Worm (Caenorhabditis elegans) whole organism, young adult: Measurements from ENCODE around the gene spp-20.

Source experiments
- B0336.3 ChIP-seq: fragments of 200-800 bp; sonication (Bioruptor generic); IDR thresholded peaks from 2 replicates; pipeline ENCODE4 v1.3.6; 2022; ENCODE audit warnings: missing genetic modification characterization, missing compliant biosample characterization
- F33H1.4 ChIP-seq: fragments of 200-800 bp; sonication (Bioruptor generic); IDR thresholded peaks from 2 replicates; pipeline ENCODE4 v1.3.6; 2022; ENCODE audit warnings: missing genetic modification reagents, missing genetic modification characterization, missing compliant biosample characterization
- F55B11.4 ChIP-seq: sonication (generic microtip); optimal IDR thresholded peaks from 2 replicates; lab custom pipeline; 2016; ENCODE audit warnings: missing compliant biosample characterization, missing genetic modification characterization, borderline replicate concordance; ENCODE audit not compliant: insufficient read depth
- F57A8.1 ChIP-seq: fragments of 200-800 bp; sonication (Bioruptor generic); optimal IDR thresholded peaks from 2 replicates; lab custom pipeline; 2018; ENCODE audit warnings: mild to moderate bottlenecking, missing genetic modification characterization, moderate library complexity, missing compliant biosample characterization
- K11D2.4 ChIP-seq: fragments of 200-800 bp; sonication (Bioruptor generic); IDR thresholded peaks from 2 replicates; pipeline ENCODE4 v1.3.6; 2022; ENCODE audit warnings: missing genetic modification reagents, missing genetic modification characterization, missing compliant biosample characterization
- Y67H2A.10 ChIP-seq: fragments of 200-800 bp; sonication (Bioruptor generic); conservative IDR thresholded peaks from 2 replicates; pipeline ENCODE4 v1.3.6; 2022; ENCODE audit warnings: missing genetic modification reagents, missing genetic modification characterization, missing compliant biosample characterization
- ZK185.1 ChIP-seq: sonication (generic microtip); optimal IDR thresholded peaks from 2 replicates; lab custom pipeline; 2016; ENCODE audit warnings: mild to moderate bottlenecking, missing genetic modification characterization, missing compliant biosample characterization; ENCODE audit not compliant: poor library complexity, severe bottlenecking
- attf-6 ChIP-seq: fragments of 200-800 bp; sonication (Bioruptor generic); IDR thresholded peaks from 2 replicates; pipeline ENCODE4 v1.3.6; 2022; ENCODE audit warnings: missing genetic modification reagents, missing genetic modification characterization, missing compliant biosample characterization
- bed-1 ChIP-seq: fragments of 200-800 bp; sonication (Bioruptor generic); IDR thresholded peaks from 2 replicates; pipeline ENCODE4 v1.3.6; 2022; ENCODE audit warnings: missing genetic modification reagents, missing genetic modification characterization, missing compliant biosample characterization
- cebp-1 ChIP-seq, 2 experiments: fragments of 200-800 bp in 1 of 2; sonication (Bioruptor generic) in 1 of 2; sonication (generic microtip) in 1 of 2; IDR thresholded peaks in 1 of 2; optimal IDR thresholded peaks in 1 of 2; 2 replicates each; pipeline versions ENCODE4 v1.3.6 to Lab custom; 2017 to 2022; ENCODE audit warnings: missing compliant biosample characterization in 2 of 2, missing genetic modification characterization in 2 of 2, mild to moderate bottlenecking in 1 of 2, missing genetic modification reagents in 1 of 2, moderate library complexity in 1 of 2
- ceh-40 ChIP-seq: fragments of 200-800 bp; sonication (Bioruptor generic); IDR thresholded peaks from 2 replicates; pipeline ENCODE4 v1.3.6; 2022; ENCODE audit warnings: missing genetic modification characterization, missing compliant biosample characterization
- chd-7 ChIP-seq: sonication (generic microtip); optimal IDR thresholded peaks from 2 replicates; lab custom pipeline; 2016; ENCODE audit warnings: mild to moderate bottlenecking, missing genetic modification characterization, moderate library complexity, missing compliant biosample characterization
- efl-1 ChIP-seq: fragments of 150-350 bp; optimal IDR thresholded peaks from 2 replicates; lab custom pipeline; 2014; ENCODE audit warnings: missing biosample characterization, missing genetic modification reagents, missing genetic modification characterization
- egrh-3 ChIP-seq: fragments of 200-800 bp; sonication (Bioruptor generic); IDR thresholded peaks from 2 replicates; pipeline ENCODE4 v1.3.6; 2022; ENCODE audit warnings: missing genetic modification reagents, missing genetic modification characterization, missing compliant biosample characterization
- gei-17 ChIP-seq: fragments of 200-800 bp; sonication (Bioruptor generic); optimal IDR thresholded peaks from 2 replicates; lab custom pipeline; 2018; ENCODE audit warnings: mild to moderate bottlenecking, missing genetic modification characterization, missing compliant biosample characterization
- lin-54 ChIP-seq: fragments of 200-800 bp; sonication (Bioruptor generic); optimal IDR thresholded peaks from 2 replicates; lab custom pipeline; 2018; ENCODE audit warnings: mild to moderate bottlenecking, missing genetic modification characterization, missing compliant biosample characterization
- madf-8 ChIP-seq: fragments of 200-800 bp; sonication (Bioruptor generic); conservative IDR thresholded peaks from 2 replicates; pipeline ENCODE4 v1.3.6; 2022; ENCODE audit warnings: missing genetic modification reagents, missing genetic modification characterization, missing compliant biosample characterization
- mcd-1 ChIP-seq: fragments of 200-800 bp; sonication (Bioruptor generic); IDR thresholded peaks from 2 replicates; pipeline ENCODE4 v1.3.6; 2022; ENCODE audit warnings: missing genetic modification reagents, missing genetic modification characterization, missing compliant biosample characterization
- mes-4 ChIP-seq: sonication (generic microtip); optimal IDR thresholded peaks from 2 replicates; lab custom pipeline; 2016; ENCODE audit warnings: missing genotype, missing genetic modification characterization, missing compliant biosample characterization
- mxl-1 ChIP-seq: sonication (generic microtip); optimal IDR thresholded peaks from 2 replicates; lab custom pipeline; 2016; ENCODE audit warnings: missing genetic modification characterization, missing compliant biosample characterization
- nfya-2 ChIP-seq: fragments of 200-800 bp; sonication (Bioruptor generic); IDR thresholded peaks from 2 replicates; pipeline ENCODE4 v1.3.6; 2022; ENCODE audit warnings: missing genetic modification reagents, missing genetic modification characterization, missing compliant biosample characterization
- nhr-27 ChIP-seq: fragments of 200-800 bp; sonication (Bioruptor generic); optimal IDR thresholded peaks from 2 replicates; lab custom pipeline; 2018; ENCODE audit warnings: mild to moderate bottlenecking, missing genetic modification characterization, moderate library complexity, missing compliant biosample characterization
- nhr-80 ChIP-seq: sonication (generic microtip); optimal IDR thresholded peaks from 2 replicates; lab custom pipeline; 2016; ENCODE audit warnings: missing genetic modification characterization, missing compliant biosample characterization
- nhr-90 ChIP-seq: sonication (generic microtip); optimal IDR thresholded peaks from 2 replicates; lab custom pipeline; 2016; ENCODE audit warnings: missing genotype, mild to moderate bottlenecking, missing genetic modification characterization, missing compliant biosample characterization
- repo-1 ChIP-seq: sonication (generic microtip); optimal IDR thresholded peaks from 2 replicates; lab custom pipeline; 2017; ENCODE audit warnings: mild to moderate bottlenecking, missing genetic modification characterization, missing compliant biosample characterization
- snpc-1.1 ChIP-seq: sonication (generic microtip); optimal IDR thresholded peaks from 2 replicates; lab custom pipeline; 2017; ENCODE audit warnings: missing genetic modification characterization, mild to moderate bottlenecking, missing compliant biosample characterization, antibody characterized with exemption, moderate library complexity, missing genotype, missing genetic modification reagents; ENCODE audit not compliant: insufficient read depth
- tbx-9 ChIP-seq: sonication (generic microtip); optimal IDR thresholded peaks from 2 replicates; lab custom pipeline; 2016; ENCODE audit warnings: borderline replicate concordance, missing genetic modification characterization, inconsistent platforms, missing compliant biosample characterization
- xnd-1 ChIP-seq: sonication (generic microtip); optimal IDR thresholded peaks from 2 replicates; lab custom pipeline; 2016; ENCODE audit warnings: missing genotype, missing genetic modification reagents, missing genetic modification characterization, missing compliant biosample characterization
- zfh-2 ChIP-seq: fragments of 200-800 bp; sonication (Bioruptor generic); conservative IDR thresholded peaks from 2 replicates; pipeline ENCODE4 v1.3.6; 2022; ENCODE audit warnings: missing genetic modification reagents, missing genetic modification characterization, missing compliant biosample characterization
- ztf-18 ChIP-seq: sonication (generic microtip); optimal IDR thresholded peaks from 2 replicates; lab custom pipeline; 2016; ENCODE audit warnings: missing genotype, mild to moderate bottlenecking, missing genetic modification characterization, missing compliant biosample characterization
- ztf-26 ChIP-seq: sonication (generic microtip); optimal IDR thresholded peaks from 2 replicates; lab custom pipeline; 2017; ENCODE audit warnings: missing genetic modification characterization, missing compliant biosample characterization

spp-20 gene

ce11 chrV:6551707-6552390, 6.2 kb downstream of the spp-20 start, which contains the start of gene twk-10 (continued):
- TF ChIP-seq nhr-90 (tag; lab: Kevin White, UChicago) (peak; percentile 78), mes-4 (tag; lab: Kevin White, UChicago) (peak; percentile 18)

DNA sequence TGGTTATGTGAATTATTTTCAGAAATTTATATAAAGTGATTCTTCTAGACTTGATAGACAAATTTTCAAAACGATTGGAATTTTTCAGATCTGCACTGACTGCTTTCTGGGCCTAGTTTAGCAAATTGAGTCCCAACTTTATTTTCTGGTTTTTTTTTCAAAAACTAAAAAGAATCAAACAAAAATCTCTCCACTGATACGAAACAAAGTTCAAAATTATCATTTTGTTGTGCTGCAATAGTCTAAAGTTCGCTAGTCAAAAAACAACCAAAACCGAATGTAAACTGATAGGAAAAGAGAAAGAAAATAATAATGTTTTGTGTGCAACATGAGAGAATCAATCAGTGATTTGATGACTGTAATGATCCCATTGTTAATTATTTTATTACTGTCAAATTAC, 8.1 kb downstream of the spp-20 start, which contains the start of gene lipl-4:
TSS of gene lipl-4 (plus strand) at position 301 of the 400 bp plus-strand sequence.
- TF ChIP-seq gei-17 (GFP tag; lab: Kevin White, UChicago) (no peak), lin-54 (no peak), xnd-1 (tag; lab: Kevin White, UChicago) (no peak), ztf-18 (no peak), nfya-2 (GFP tag; lab: Robert Waterston, UW) (no peak), ztf-26 (tag; lab: Kevin White, UChicago) (no peak), nhr-90 (tag; lab: Kevin White, UChicago) (no peak), cebp-1 (GFP tag; IDR thresholded peaks at IDR 0.05; lab: Robert Waterston, UW) (no peak), cebp-1 (tag; optimal IDR thresholded peaks at IDR 0.05; lab: Kevin White, UChicago) (no peak), efl-1 (no peak), nhr-27 (tag; lab: Kevin White, UChicago) (no peak), Y67H2A.10 (GFP tag; lab: Robert Waterston, UW) (no peak), F33H1.4 (GFP tag; lab: Robert Waterston, UW) (no peak), F57A8.1 (no peak), snpc-1.1 (tag; lab: Kevin White, UChicago) (no peak), ZK185.1 (tag; lab: Kevin White, UChicago) (no peak), mcd-1 (no peak)

ce11 chrV:6549148-6549547, 8.9 kb downstream of the spp-20 start, which contains the start of gene K04A8.20:
Gene K04A8.20 (plus strand): TSS chrV:6549448.
- TF ChIP-seq chd-7 (tag; lab: Kevin White, UChicago) (no peak), K11D2.4 (GFP tag; lab: Robert Waterston, UW) (no peak), ceh-40 (GFP tag; lab: Robert Waterston, UW) (no peak), ztf-18 (no peak), tbx-9 (tag; lab: Kevin White, UChicago) (no peak), egrh-3 (GFP tag; lab: Robert Waterston, UW) (no peak), zfh-2 (GFP tag; lab: Robert Waterston, UW) (no peak)

ce11 chrV:6548309-6548708, 9.7 kb downstream of the spp-20 start:
- no peak for TF ChIP-seq madf-8 (GFP tag; lab: Robert Waterston, UW)
- TF ChIP-seq bed-1 = no peak
- TF ChIP-seq attf-6 (GFP tag; lab: Robert Waterston, UW) = no peak
- no peak for TF ChIP-seq mxl-1
- TF ChIP-seq repo-1 (tag; lab: Kevin White, UChicago) = no peak
- TF ChIP-seq F55B11.4 (tag; lab: Kevin White, UChicago) = no peak

DNA sequence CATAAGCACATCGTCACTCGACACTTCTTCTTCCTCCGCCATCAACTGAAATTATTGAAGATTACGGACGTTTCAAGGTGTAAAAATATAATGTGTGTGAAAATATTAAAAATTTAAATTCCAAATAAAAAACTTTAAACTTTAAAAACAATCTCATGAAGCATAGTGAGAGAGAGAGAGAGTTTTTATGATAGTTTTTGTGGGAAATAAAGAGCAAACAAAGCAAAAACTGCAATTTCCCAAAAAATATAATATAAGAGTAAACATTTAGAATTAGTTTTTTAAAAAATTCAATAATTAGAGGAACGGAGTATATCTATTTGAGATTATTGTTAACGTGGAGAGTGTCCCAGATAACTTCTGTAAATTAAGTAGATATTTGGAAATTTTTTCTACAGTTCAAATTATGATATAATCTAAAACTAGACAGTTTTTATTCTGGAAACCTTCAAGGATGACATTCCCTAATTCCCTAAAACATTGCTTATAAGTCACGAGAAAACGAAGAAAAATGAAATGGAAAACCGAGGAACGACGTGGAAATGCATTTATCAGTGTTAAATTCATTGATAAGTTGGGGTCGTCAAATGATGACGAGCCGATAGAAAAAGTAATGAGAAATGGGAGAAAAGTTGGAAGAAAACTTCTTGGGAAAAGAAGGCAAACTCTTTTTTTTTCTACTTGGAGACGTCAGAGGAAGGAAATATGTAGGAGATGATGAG, 11.4 kb downstream of the spp-20 start, which contains the start of gene dre-1:
TSS of gene dre-1 (minus strand) at position 51 of the 722 bp plus-strand sequence.
- peak; percentile 48 for TF ChIP-seq nhr-80 (tag; lab: Kevin White, UChicago)
- TF ChIP-seq B0336.3 (GFP tag; lab: Robert Waterston, UW) = no peak
